Fruit fly (Drosophila melanogaster): Measurements from ENCODE around the gene Argk2.

Gene Argk2

dm6 chr3L:9065997-9066441 is 18.8 kb downstream of the Argk2 start, which contains the start of gene Argk1 (continued):
- TF ChIP-seq CG31365 (tag; optimal IDR thresholded peaks at IDR 0.05) (no peak), CG31441 (GFP tag; IDR thresholded peaks at IDR 0.05) (peak; percentile 65), CG10565 (GFP tag; optimal IDR thresholded peaks at IDR 0.05) (no peak), E2f2 (GFP tag; IDR thresholded peaks at IDR 0.05) (peak; percentile 44; the same call in 1 of the 2 replicates), CG6791 (GFP tag; IDR thresholded peaks at IDR 0.05; ENCODE audit: partially characterized antibody) (no peak), zen (tag; optimal IDR thresholded peaks at IDR 0.05) (no peak), eve (GFP tag; optimal IDR thresholded peaks at IDR 0.05) (peak in 1 of 2 experiments; percentile 61), prd (optimal IDR thresholded peaks at IDR 0.05) (no peak), prd (GFP tag; IDR thresholded peaks at IDR 0.05) (peak; percentile 39; the same call in 1 of the 3 replicates), H15 (GFP tag; IDR thresholded peaks at IDR 0.05) (no peak), CG17829 (tag; optimal IDR thresholded peaks at IDR 0.05) (no peak), klu (GFP tag; IDR thresholded peaks at IDR 0.05) (0 out of 2 replicates have a peak, but pooled peaks have one; percentile 29), CG10267 (tag; optimal IDR thresholded peaks at IDR 0.05) (peak; percentile 4), CG16815 (GFP tag; optimal IDR thresholded peaks at IDR 0.05) (peak; percentile 11), ara (GFP tag; IDR thresholded peaks at IDR 0.05) (no peak), fd96Cb (tag; optimal IDR thresholded peaks at IDR 0.05) (no peak), ham (GFP tag; IDR thresholded peaks at IDR 0.05) (no peak), hkb (optimal IDR thresholded peaks at IDR 0.05) (no peak), hkb (GFP tag; IDR thresholded peaks at IDR 0.05) (peak; percentile 52), Spps (tag; optimal IDR thresholded peaks at IDR 0.05) (no peak), zf30C (GFP tag; optimal IDR thresholded peaks at IDR 0.05) (peak; percentile 69), vvl (GFP tag; IDR thresholded peaks at IDR 0.05) (0 out of 2 replicates have a peak, but pooled peaks have one; percentile 26), Hr51 (GFP tag; optimal IDR thresholded peaks at IDR 0.05) (peak; percentile 3 to 82), CG18599 (GFP tag; optimal IDR thresholded peaks at IDR 0.05) (peak; percentile 72), CG18011 (GFP tag; optimal IDR thresholded peaks at IDR 0.05) (no peak), al (GFP tag; IDR thresholded peaks at IDR 0.05) (peak; percentile 56; the same call in 1 of the 2 replicates), Nf-YC (tag; optimal IDR thresholded peaks at IDR 0.05) (peak; percentile 38), Mad (GFP tag; optimal IDR thresholded peaks at IDR 0.05) (peak; percentile 28), Stat92E (GFP tag; optimal IDR thresholded peaks at IDR 0.05) (no peak), TFAM (GFP tag; optimal IDR thresholded peaks at IDR 0.05) (no peak), Oaz (GFP tag; IDR thresholded peaks at IDR 0.05) (no peak), Doc3 (GFP tag; IDR thresholded peaks at IDR 0.05; ENCODE audit: partially characterized antibody) (no peak), CG2199 (GFP tag; IDR thresholded peaks at IDR 0.05) (no peak), CG11723 (GFP tag; optimal IDR thresholded peaks at IDR 0.05) (no peak), CG15514 (GFP tag; optimal IDR thresholded peaks at IDR 0.05) (no peak), btn (GFP tag; optimal IDR thresholded peaks at IDR 0.05) (no peak), PHDP (tag; optimal IDR thresholded peaks at IDR 0.05) (peak; percentile 82), C15 (GFP tag; IDR thresholded peaks at IDR 0.05) (0 out of 3 replicates have a peak, but pooled peaks have one; percentile 18), CG7963 (GFP tag; IDR thresholded peaks at IDR 0.05; ENCODE audit: partially characterized antibody) (no peak), CG12659 (GFP tag; optimal IDR thresholded peaks at IDR 0.05) (peak; percentile 74), sd (tag; optimal IDR thresholded peaks at IDR 0.05) (peak; percentile 53), ems (GFP tag; optimal IDR thresholded peaks at IDR 0.05) (no peak), CG15479 (GFP tag; optimal IDR thresholded peaks at IDR 0.05) (no peak), CG7372 (GFP tag; IDR thresholded peaks at IDR 0.05) (no peak), CG7786 (GFP tag; optimal IDR thresholded peaks at IDR 0.05) (peak; percentile 35), disco-r (GFP tag; optimal IDR thresholded peaks at IDR 0.05) (no peak), CG9876 (GFP tag; optimal IDR thresholded peaks at IDR 0.05) (no peak), knrl (GFP tag; IDR thresholded peaks at IDR 0.05; ENCODE audit: partially characterized antibody) (no peak), CTCF (GFP tag; optimal IDR thresholded peaks at IDR 0.05) (no peak), CG2712 (tag; optimal IDR thresholded peaks at IDR 0.05) (peak; percentile 40), dmrt99B (tag; optimal IDR thresholded peaks at IDR 0.05) (peak; percentile 70)
